Fruit fly (Drosophila melanogaster) whole organism, embryonic: ENCODE results near the gene Tet.
A peak's percentile ranks its signal among the peaks of the same experiment; 100 is the strongest.

Experiments used
- C15 ChIP-seq: fragments of 200-800 bp; sonication (Bioruptor generic); IDR thresholded peaks from 3 replicates; pipeline ENCODE4 v1.3.6; 2022; ENCODE audit warnings: missing biosample characterization, missing genetic modification characterization
- CG1024 ChIP-seq: fragments of 200-800 bp; sonication (Bioruptor generic); IDR thresholded peaks from 2 replicates; pipeline ENCODE4 v1.3.6; 2022; ENCODE audit warnings: missing biosample characterization, missing genetic modification characterization
- CG13424 ChIP-seq: fragments of 200-800 bp; sonication (Bioruptor generic); optimal IDR thresholded peaks from 2 replicates; lab custom pipeline; 2019; ENCODE audit warnings: missing biosample characterization, mild to moderate bottlenecking, missing genetic modification characterization, moderate library complexity
- CG14014 ChIP-seq: fragments of 200-800 bp; sonication (Bioruptor generic); IDR thresholded peaks from 2 replicates; pipeline ENCODE4 v1.3.6; 2022; ENCODE audit warnings: missing biosample characterization, missing genetic modification characterization
- CG14667 ChIP-seq: fragments of 200-800 bp; sonication (Bioruptor generic); IDR thresholded peaks from 2 replicates; pipeline ENCODE4 v1.3.6; 2022; ENCODE audit warnings: missing biosample characterization, missing genetic modification characterization
- CG1529 ChIP-seq: fragments of 200-800 bp; sonication (Bioruptor generic); optimal IDR thresholded peaks from 3 replicates; lab custom pipeline; 2018; ENCODE audit warnings: missing biosample characterization, missing genetic modification characterization
- CG1792 ChIP-seq: fragments of 200-800 bp; sonication (Bioruptor generic); optimal IDR thresholded peaks from 2 replicates; lab custom pipeline; 2016; ENCODE audit warnings: missing biosample characterization, missing genetic modification characterization
- CG18011 ChIP-seq: fragments of 200-800 bp; sonication (Bioruptor generic); optimal IDR thresholded peaks from 2 replicates; lab custom pipeline; 2017; ENCODE audit warnings: missing biosample characterization, missing genetic modification characterization, mild to moderate bottlenecking, moderate library complexity, missing genotype
- CG18619 ChIP-seq: fragments of 200-800 bp; sonication (Bioruptor generic); optimal IDR thresholded peaks from 3 replicates; lab custom pipeline; 2017; ENCODE audit warnings: missing biosample characterization, mild to moderate bottlenecking, missing genetic modification characterization
- CG18764 ChIP-seq: fragments of 200-800 bp; sonication (Bioruptor generic); optimal IDR thresholded peaks from 3 replicates; lab custom pipeline; 2016; ENCODE audit warnings: missing biosample characterization, missing genetic modification characterization
- CG3065 ChIP-seq: fragments of 200-800 bp; sonication (Bioruptor generic); optimal IDR thresholded peaks from 2 replicates; lab custom pipeline; 2016; ENCODE audit warnings: missing biosample characterization, missing genetic modification characterization
- CG3163 ChIP-seq: fragments of 200-800 bp; sonication (Bioruptor generic); optimal IDR thresholded peaks from 3 replicates; lab custom pipeline; 2016; ENCODE audit warnings: missing biosample characterization, missing genetic modification characterization
- CG3726 ChIP-seq: fragments of 200-800 bp; sonication (Bioruptor generic); IDR thresholded peaks from 3 replicates; pipeline ENCODE4, ENCODE4 v1.3.6; 2022; ENCODE audit warnings: missing biosample characterization, missing genetic modification characterization
- CG4282 ChIP-seq: fragments of 200-800 bp; sonication (Bioruptor generic); optimal IDR thresholded peaks from 2 replicates; lab custom pipeline; 2016; ENCODE audit warnings: missing biosample characterization, missing genetic modification characterization
- CG43689 ChIP-seq: fragments of 200-800 bp; sonication (Bioruptor generic); IDR thresholded peaks from 2 replicates; pipeline ENCODE4 v1.3.6; 2022; ENCODE audit warnings: missing biosample characterization, missing genetic modification characterization
- CG4854 ChIP-seq: fragments of 200-800 bp; sonication (Bioruptor generic); optimal IDR thresholded peaks from 2 replicates; lab custom pipeline; 2016; ENCODE audit warnings: missing biosample characterization, missing genetic modification characterization, inconsistent platforms
- CG8290 ChIP-seq, 3 experiments: fragments of 200-800 bp; sonication (Bioruptor generic); optimal IDR thresholded peaks; 2 replicates each; lab custom pipeline; 2016 to 2019; ENCODE audit warnings: missing biosample characterization in 3 of 3, missing genetic modification characterization in 3 of 3, mild to moderate bottlenecking in 2 of 3, moderate library complexity in 1 of 3
- CG9437 ChIP-seq: fragments of 200-800 bp; sonication (Bioruptor generic); optimal IDR thresholded peaks from 2 replicates; lab custom pipeline; 2018; ENCODE audit warnings: missing biosample characterization, mild to moderate bottlenecking, missing genetic modification characterization
- Chrac-16 ChIP-seq: fragments of 200-800 bp; sonication (Bioruptor generic); optimal IDR thresholded peaks from 3 replicates; lab custom pipeline; 2016; ENCODE audit warnings: missing biosample characterization, missing genetic modification characterization
- CoRest ChIP-seq: fragments of 200-800 bp; sonication (Bioruptor generic); optimal IDR thresholded peaks from 3 replicates; lab custom pipeline; 2018; ENCODE audit warnings: missing biosample characterization, mild to moderate bottlenecking, missing genetic modification characterization, moderate library complexity
- Dfd ChIP-seq, 2 experiments: fragments of >200 bp; optimal IDR thresholded peaks; 2 replicates each; lab custom pipeline; 2017; ENCODE audit warnings: missing biosample characterization in 2 of 2, missing genetic modification characterization in 2 of 2
- Dip2 ChIP-seq: fragments of 200-800 bp; sonication (Bioruptor generic); IDR thresholded peaks from 2 replicates; pipeline ENCODE4 v1.3.6; 2022; ENCODE audit warnings: missing biosample characterization, missing genetic modification characterization
- Gug ChIP-seq: fragments of 200-800 bp; sonication (Bioruptor generic); IDR thresholded peaks from 4 replicates; pipeline ENCODE4 v1.3.6; 2022; ENCODE audit warnings: missing biosample characterization, missing genetic modification characterization
- H15 ChIP-seq: fragments of 200-800 bp; sonication (Bioruptor generic); IDR thresholded peaks from 3 replicates; pipeline ENCODE4 v1.3.6; 2022; ENCODE audit warnings: missing biosample characterization, missing genetic modification characterization
- MBD-R2 ChIP-seq: fragments of 200-800 bp; sonication (Bioruptor generic); IDR thresholded peaks from 2 replicates; pipeline ENCODE4 v1.3.6; 2022; ENCODE audit warnings: missing biosample characterization, missing genetic modification characterization
- MESR4 ChIP-seq: fragments of 200-800 bp; sonication (Bioruptor generic); optimal IDR thresholded peaks from 2 replicates; lab custom pipeline; 2018; ENCODE audit warnings: missing biosample characterization, mild to moderate bottlenecking, missing genetic modification characterization, moderate library complexity
- NC2β ChIP-seq: fragments of 200-800 bp; sonication (Bioruptor generic); optimal IDR thresholded peaks from 2 replicates; lab custom pipeline; 2016; ENCODE audit warnings: missing biosample characterization, missing genetic modification characterization
- TFAM ChIP-seq: fragments of 200-800 bp; sonication (Bioruptor generic); optimal IDR thresholded peaks from 2 replicates; lab custom pipeline; 2017; ENCODE audit warnings: missing biosample characterization, missing genetic modification characterization, inconsistent platforms
- Taf1 ChIP-seq: fragments of 200-800 bp; sonication (Bioruptor generic); IDR thresholded peaks from 2 replicates; pipeline ENCODE4 v1.3.6; 2022; ENCODE audit warnings: missing biosample characterization, missing genetic modification characterization
- YL-1 ChIP-seq: fragments of 200-800 bp; sonication (Bioruptor generic); optimal IDR thresholded peaks from 3 replicates; lab custom pipeline; 2017; ENCODE audit warnings: missing biosample characterization, mild to moderate bottlenecking, missing genetic modification characterization
- ap ChIP-seq: fragments of 200-800 bp; sonication (Bioruptor generic); IDR thresholded peaks from 2 replicates; pipeline ENCODE4 v1.3.6; 2022; ENCODE audit warnings: missing biosample characterization, missing genetic modification characterization
- ash1 ChIP-seq: fragments of 200-800 bp; sonication (Bioruptor generic); optimal IDR thresholded peaks from 2 replicates; lab custom pipeline; 2018; ENCODE audit warnings: missing biosample characterization, mild to moderate bottlenecking, missing genetic modification characterization
- ato ChIP-seq: fragments of 200-800 bp; sonication (Bioruptor generic); IDR thresholded peaks from 2 replicates; pipeline ENCODE4 v1.3.6; 2022; ENCODE audit warnings: missing biosample characterization, missing genetic modification characterization; ENCODE audit not compliant: partially characterized antibody
- chif ChIP-seq, 2 experiments: fragments of 200-800 bp; sonication (Bioruptor generic); optimal IDR thresholded peaks; 3 replicates each; lab custom pipeline; 2016; ENCODE audit warnings: missing biosample characterization in 2 of 2, missing genetic modification characterization in 2 of 2
- disco-r ChIP-seq: fragments of 200-800 bp; sonication (Bioruptor generic); optimal IDR thresholded peaks from 2 replicates; lab custom pipeline; 2016; ENCODE audit warnings: missing biosample characterization, missing genetic modification characterization
- ems ChIP-seq: fragments of 200-800 bp; sonication (Bioruptor generic); optimal IDR thresholded peaks from 3 replicates; lab custom pipeline; 2016; ENCODE audit warnings: missing biosample characterization, missing genetic modification characterization
- en ChIP-seq: fragments of 200-800 bp; sonication (Bioruptor generic); optimal IDR thresholded peaks from 2 replicates; lab custom pipeline; 2016; ENCODE audit warnings: missing biosample characterization, missing genetic modification characterization
- exex ChIP-seq: fragments of 200-800 bp; sonication (Bioruptor generic); optimal IDR thresholded peaks from 4 replicates; lab custom pipeline; 2018; ENCODE audit warnings: missing biosample characterization, mild to moderate bottlenecking, missing genetic modification characterization, moderate library complexity
- gcm ChIP-seq: fragments of 200-800 bp; sonication (Bioruptor generic); optimal IDR thresholded peaks from 2 replicates; lab custom pipeline; 2019; ENCODE audit warnings: missing biosample characterization, mild to moderate bottlenecking, missing genetic modification characterization, moderate library complexity
- h ChIP-seq: fragments of >200 bp; optimal IDR thresholded peaks from 2 replicates; lab custom pipeline; 2017
- kay ChIP-seq: fragments of 200-800 bp; sonication (Bioruptor generic); optimal IDR thresholded peaks from 2 replicates; lab custom pipeline; 2016; ENCODE audit warnings: missing biosample characterization, missing genetic modification characterization
- pan ChIP-seq, 4 experiments: fragments of >200 bp in 3 of 4; fragments of 200-800 bp in 1 of 4; sonication (Bioruptor generic) in 1 of 4; optimal IDR thresholded peaks in 3 of 4; IDR thresholded peaks in 1 of 4; 2 replicates each; pipeline versions ENCODE4 v1.3.6 to Lab custom; 2017 to 2022; ENCODE audit warnings: missing biosample characterization in 2 of 4, missing genetic modification characterization in 2 of 4, mixed read lengths in 1 of 4
- pita ChIP-seq: fragments of 200-800 bp; sonication (Bioruptor generic); optimal IDR thresholded peaks from 2 replicates; lab custom pipeline; 2017; ENCODE audit warnings: missing biosample characterization, mild to moderate bottlenecking, missing genetic modification characterization
- pros ChIP-seq: fragments of 200-800 bp; sonication (Bioruptor generic); optimal IDR thresholded peaks from 3 replicates; lab custom pipeline; 2019; ENCODE audit warnings: missing biosample characterization, mild to moderate bottlenecking, missing genetic modification characterization, moderate library complexity
- pzg ChIP-seq: fragments of 200-800 bp; sonication (Bioruptor generic); optimal IDR thresholded peaks from 3 replicates; lab custom pipeline; 2018; ENCODE audit warnings: missing biosample characterization, mild to moderate bottlenecking, missing genetic modification characterization, moderate library complexity
- ranshi ChIP-seq: fragments of 200-800 bp; sonication (Bioruptor generic); IDR thresholded peaks from 2 replicates; pipeline ENCODE4 v1.3.6; 2022; ENCODE audit warnings: missing biosample characterization, missing genetic modification characterization
- scrt ChIP-seq: fragments of 200-800 bp; sonication (Bioruptor generic); optimal IDR thresholded peaks from 2 replicates; lab custom pipeline; 2018; ENCODE audit warnings: missing biosample characterization, mild to moderate bottlenecking, missing genetic modification characterization, moderate library complexity
- slou ChIP-seq: fragments of 200-800 bp; sonication (Bioruptor generic); optimal IDR thresholded peaks from 3 replicates; lab custom pipeline; 2016; ENCODE audit warnings: missing biosample characterization, missing genetic modification characterization
- sr ChIP-seq: fragments of 200-800 bp; sonication (Bioruptor generic); IDR thresholded peaks from 3 replicates; pipeline ENCODE4 v1.3.6; 2022; ENCODE audit warnings: missing biosample characterization, missing genetic modification characterization
- vnd ChIP-seq: fragments of 200-800 bp; sonication (Bioruptor generic); IDR thresholded peaks from 3 replicates; pipeline ENCODE4 v1.3.6; 2022; ENCODE audit warnings: missing biosample characterization, missing genetic modification characterization; ENCODE audit not compliant: partially characterized antibody

The Tet gene

DNA sequence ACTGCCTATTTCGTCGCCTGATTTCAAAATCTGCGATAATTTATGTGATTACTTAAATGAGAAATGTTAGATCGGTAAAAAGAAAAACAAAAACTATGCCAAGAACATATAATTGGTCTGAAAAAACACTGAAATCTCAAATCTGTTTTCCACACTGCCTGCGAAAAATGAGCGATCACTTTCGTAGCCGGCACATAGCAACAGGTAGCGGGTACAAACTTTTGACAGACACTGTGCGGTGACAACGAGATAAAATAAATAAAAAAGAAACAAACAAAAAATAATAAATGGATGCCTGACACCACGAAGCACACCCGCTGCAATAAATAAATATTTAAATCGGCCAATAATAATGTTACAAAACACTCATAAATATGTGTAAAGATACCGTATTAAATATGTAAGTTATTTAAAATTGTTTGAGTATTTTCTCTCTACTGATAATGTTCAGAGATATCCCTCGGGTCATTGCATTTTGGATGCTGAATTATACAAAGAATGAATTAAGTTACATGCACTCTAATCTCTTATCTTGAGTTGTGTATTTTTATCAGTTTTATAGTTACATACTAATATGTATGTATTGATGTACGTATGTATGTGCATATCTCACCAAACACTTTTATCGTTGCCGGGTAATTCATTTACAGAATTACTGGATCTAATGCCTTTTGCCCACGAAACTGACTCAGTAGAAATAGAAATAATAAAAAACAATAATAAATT, 113.8 kb downstream of the Tet start (continued):
- TF ChIP-seq CG9437 (GFP tag; lab: Kevin White, UChicago): no peak
- no peak for TF ChIP-seq CG3065 (GFP tag; lab: Kevin White, UChicago)
- TF ChIP-seq CG18764 (GFP tag; lab: Kevin White, UChicago): no peak
- TF ChIP-seq CG13424 (tag; lab: Kevin White, UChicago): no peak
- no peak for TF ChIP-seq pzg (GFP tag; lab: Kevin White, UChicago)
- TF ChIP-seq CG4282 (GFP tag; lab: Kevin White, UChicago): no peak
- TF ChIP-seq NC2β: no peak
- TF ChIP-seq gcm (GFP tag; lab: Kevin White, UChicago): no peak
- no peak for TF ChIP-seq C15
- no peak for TF ChIP-seq ranshi (GFP tag; lab: Robert Waterston, UW)
- TF ChIP-seq MESR4 (GFP tag; lab: Kevin White, UChicago): no peak
- no peak for TF ChIP-seq ems
- no peak for TF ChIP-seq TFAM (GFP tag; lab: Kevin White, UChicago)
- no peak for TF ChIP-seq CG14667 (GFP tag; lab: Robert Waterston, UW)
- no peak for TF ChIP-seq MBD-R2 (GFP tag; lab: Robert Waterston, UW)
- no peak for TF ChIP-seq CG43689
- TF ChIP-seq CoRest (tag; lab: Kevin White, UChicago): no peak
- TF ChIP-seq CG18619: no peak
- no peak for TF ChIP-seq CG1792 (GFP tag; lab: Kevin White, UChicago)
- TF ChIP-seq Dfd (GFP tag; optimal IDR thresholded peaks at IDR 0.05; lab: Kevin White, UChicago): no peak
- TF ChIP-seq disco-r: no peak
- TF ChIP-seq Gug: peak; percentile 62; the same call in 2 of the 4 replicates
- no peak for TF ChIP-seq ap
- TF ChIP-seq chif (GFP tag; optimal IDR thresholded peaks at IDR 0.05; lab: Kevin White, UChicago): no peak
- no peak for TF ChIP-seq CG8290 (GFP tag; optimal IDR thresholded peaks at IDR 0.05; lab: Kevin White, UChicago)
- no peak for TF ChIP-seq CG8290 (tag; optimal IDR thresholded peaks at IDR 0.05; lab: Kevin White, UChicago)
- TF ChIP-seq vnd (GFP tag; lab: Robert Waterston, UW): no peak
- no peak for TF ChIP-seq CG1529 (GFP tag; lab: Kevin White, UChicago)
- no peak for TF ChIP-seq CG18011 (GFP tag; lab: Kevin White, UChicago)
- no peak for TF ChIP-seq pan (optimal IDR thresholded peaks at IDR 0.05; lab: Kevin White, UChicago)
- peak in 1 of 2 experiments; percentile 30 for TF ChIP-seq pan (GFP tag; optimal IDR thresholded peaks at IDR 0.05 in 1 of 2, IDR thresholded peaks at IDR 0.05 in 1 of 2)
- no peak for TF ChIP-seq CG3163 (GFP tag; lab: Kevin White, UChicago)
- TF ChIP-seq ato: no peak
- TF ChIP-seq exex (tag; lab: Kevin White, UChicago): no peak
- no peak for TF ChIP-seq CG1024 (GFP tag; lab: Robert Waterston, UW)
- no peak for TF ChIP-seq CG3726 (GFP tag; lab: Robert Waterston, UW)
- TF ChIP-seq H15: no peak
- TF ChIP-seq pita (GFP tag; lab: Kevin White, UChicago): no peak
- no peak for TF ChIP-seq scrt (GFP tag; lab: Kevin White, UChicago)
- no peak for TF ChIP-seq Dip2 (GFP tag; lab: Robert Waterston, UW)
- TF ChIP-seq pros (GFP tag; lab: Kevin White, UChicago): no peak
- no peak for TF ChIP-seq CG4854
- TF ChIP-seq kay (GFP tag; lab: Kevin White, UChicago): no peak
- no peak for TF ChIP-seq en
- TF ChIP-seq CG14014: no peak
- TF ChIP-seq YL-1 (GFP tag; lab: Kevin White, UChicago): no peak
- TF ChIP-seq h (lab: Kevin White, UChicago): no peak
- no peak for TF ChIP-seq Taf1 (GFP tag; lab: Robert Waterston, UW)
- TF ChIP-seq ash1: no peak
- TF ChIP-seq slou (GFP tag; lab: Kevin White, UChicago): no peak
- TF ChIP-seq Chrac-16 (GFP tag; lab: Kevin White, UChicago): no peak
- 0 out of 3 replicates have a peak, but pooled peaks have one; percentile 5 for TF ChIP-seq sr
